Worm (Caenorhabditis elegans) whole organism, mixed stage, embryonic: ENCODE data around the gene B0222.11.

Experiments used
- elt-3 ChIP-seq: fragments of 150-350 bp; optimal IDR thresholded peaks from 2 replicates; lab custom pipeline; 2014; ENCODE audit warnings: missing biosample characterization, missing genetic modification characterization
- lin-13 ChIP-seq: fragments of 150-350 bp; optimal IDR thresholded peaks from 2 replicates; lab custom pipeline; 2014; ENCODE audit warnings: missing biosample characterization, missing genetic modification characterization
- mab-5 ChIP-seq: fragments of 150-350 bp; optimal IDR thresholded peaks from 2 replicates; lab custom pipeline; 2014; ENCODE audit warnings: missing biosample characterization, missing genetic modification characterization
- mep-1 ChIP-seq: fragments of 150-350 bp; optimal IDR thresholded peaks from 2 replicates; lab custom pipeline; 2017; ENCODE audit warnings: missing biosample characterization, missing genetic modification reagents, missing genetic modification characterization, inconsistent platforms
- nhr-237 ChIP-seq: fragments of 150-350 bp; optimal IDR thresholded peaks from 2 replicates; lab custom pipeline; 2014; ENCODE audit warnings: missing biosample characterization, missing genetic modification characterization
- nhr-76 ChIP-seq: sonication (generic microtip); optimal IDR thresholded peaks from 2 replicates; lab custom pipeline; 2017; ENCODE audit warnings: missing biosample characterization, missing genetic modification characterization
- snpc-4 ChIP-seq: fragments of 150-350 bp; optimal IDR thresholded peaks from 2 replicates; lab custom pipeline; 2014; ENCODE audit warnings: missing biosample characterization, missing genetic modification characterization
- unc-62 ChIP-seq: fragments of 150-350 bp; optimal IDR thresholded peaks from 2 replicates; lab custom pipeline; 2014; ENCODE audit warnings: missing biosample characterization, missing genetic modification reagents, missing genetic modification characterization

DNA sequence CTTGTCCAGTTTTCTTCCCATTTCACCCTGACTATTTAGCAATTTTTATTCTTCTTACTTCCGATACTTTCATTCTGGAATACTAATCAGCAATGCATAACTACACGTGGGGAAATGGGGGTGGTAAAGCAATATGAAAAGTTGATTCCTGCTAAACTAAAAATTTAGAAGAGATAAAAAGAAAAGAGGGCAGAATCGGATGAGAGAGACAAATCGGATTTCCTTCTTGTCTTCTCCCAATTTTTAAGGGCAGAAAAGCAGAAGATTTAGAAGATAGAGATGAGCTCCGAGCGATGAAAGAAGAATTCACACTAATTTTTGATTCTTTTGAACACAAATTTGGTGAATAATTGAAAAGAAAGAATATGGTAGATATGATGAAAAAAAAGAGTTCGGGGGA lies 26.1 kb upstream of the B0222.11 start:
- no peak for TF ChIP-seq lin-13
- TF ChIP-seq unc-62, result no peak
- no peak for TF ChIP-seq nhr-76 (tag; lab: Kevin White, UChicago)
- no peak for TF ChIP-seq mab-5
- TF ChIP-seq snpc-4, result no peak
- TF ChIP-seq nhr-237 (tag; lab: Kevin White, UChicago), result no peak
- no peak for TF ChIP-seq mep-1
- no peak for TF ChIP-seq elt-3 (tag; lab: Kevin White, UChicago)
